Worm (Caenorhabditis elegans): ENCODE data around the gene ZC15.1.

ce11 chrV:20338870-20339269 lies 33.0 kb downstream of the ZC15.1 start:
- TF ChIP-seq unc-130 (GFP tag; optimal IDR thresholded peaks at IDR 0.05) = no peak
- no peak for TF ChIP-seq zim-3 (tag; optimal IDR thresholded peaks at IDR 0.05)
- TF ChIP-seq D2030.7 (GFP tag; IDR thresholded peaks at IDR 0.05) = no peak

All from whole organism, young adult.